Fruit fly (Drosophila melanogaster): ENCODE results near the gene CtsB.

dm6 chrX:13828870-13829269, 46.9 kb upstream of the CtsB start:
- TF ChIP-seq dsf (GFP tag; optimal IDR thresholded peaks at IDR 0.05; ENCODE audit: borderline replicate concordance) (no peak), Abd-B (GFP tag; optimal IDR thresholded peaks at IDR 0.05) (no peak), brk (GFP tag; optimal IDR thresholded peaks at IDR 0.05) (no peak), fru (GFP tag; optimal IDR thresholded peaks at IDR 0.05) (no peak), Hr78 (GFP tag; optimal IDR thresholded peaks at IDR 0.05) (no peak), pan (optimal IDR thresholded peaks at IDR 0.05) (no peak), psq (GFP tag; optimal IDR thresholded peaks at IDR 0.05) (no peak), woc (GFP tag; optimal IDR thresholded peaks at IDR 0.05) (no peak), dmrt93B (GFP tag; optimal IDR thresholded peaks at IDR 0.05) (no peak), h (GFP tag; optimal IDR thresholded peaks at IDR 0.05) (no peak), Mio (GFP tag; optimal IDR thresholded peaks at IDR 0.05) (no peak), ey (GFP tag; optimal IDR thresholded peaks at IDR 0.05) (no peak), br (GFP tag; optimal IDR thresholded peaks at IDR 0.05) (no peak)

All from whole organism, wandering third instar larva.